Fruit fly (Drosophila melanogaster): Measurements from ENCODE around the gene CG14543.

CG14543 gene

dm6 chr3R:26052150-26052908, 4.1 kb upstream of the CG14543 start, which contains the start of the genes Exo84 and Vps2 (continued):
- TF ChIP-seq CG6854 (GFP tag; optimal IDR thresholded peaks at IDR 0.05) (no peak), NFAT (GFP tag; IDR thresholded peaks at IDR 0.05) (peak; percentile 26; the same call in 1 of the 2 replicates), CG11085 (GFP tag; IDR thresholded peaks at IDR 0.05) (no peak), stc (GFP tag; IDR thresholded peaks at IDR 0.05) (no peak), mirr (GFP tag; optimal IDR thresholded peaks at IDR 0.05) (no peak), CG32767 (GFP tag; IDR thresholded peaks at IDR 0.05) (no peak), fd64A (GFP tag; optimal IDR thresholded peaks at IDR 0.05) (no peak), Mes4 (GFP tag; optimal IDR thresholded peaks at IDR 0.05) (no peak), CG12744 (GFP tag; optimal IDR thresholded peaks at IDR 0.05) (no peak), Ada2b (GFP tag; IDR thresholded peaks at IDR 0.05) (no peak), ind (GFP tag; optimal IDR thresholded peaks at IDR 0.05) (peak; percentile 57), Bgb (GFP tag; IDR thresholded peaks at IDR 0.05; ENCODE audit: partially characterized antibody) (no peak), MBD-R2 (GFP tag; IDR thresholded peaks at IDR 0.05) (peak; percentile 58), CG34376 (GFP tag; optimal IDR thresholded peaks at IDR 0.05) (no peak), Hmx (GFP tag; optimal IDR thresholded peaks at IDR 0.05) (peak; percentile 37), CG4820 (GFP tag; optimal IDR thresholded peaks at IDR 0.05) (peak; percentile 14), CG34422 (GFP tag; IDR thresholded peaks at IDR 0.05) (peak; percentile 66), eyg (GFP tag; optimal IDR thresholded peaks at IDR 0.05) (no peak), abd-A (tag; optimal IDR thresholded peaks at IDR 0.05) (no peak), CG13296 (GFP tag; optimal IDR thresholded peaks at IDR 0.05) (no peak), gro (GFP tag; optimal IDR thresholded peaks at IDR 0.05) (peak; percentile 37), Lpt (GFP tag; optimal IDR thresholded peaks at IDR 0.05) (no peak), Fer1 (GFP tag; optimal IDR thresholded peaks at IDR 0.05) (no peak), Jarid2 (GFP tag; optimal IDR thresholded peaks at IDR 0.05) (no peak), fd3F (GFP tag; optimal IDR thresholded peaks at IDR 0.05) (peak; percentile 29), CG7271 (tag; optimal IDR thresholded peaks at IDR 0.05) (no peak), Nf-YA (GFP tag; IDR thresholded peaks at IDR 0.05) (no peak), CG33557 (GFP tag; optimal IDR thresholded peaks at IDR 0.05) (peak; percentile 20), Antp (GFP tag; optimal IDR thresholded peaks at IDR 0.05) (peak; percentile 16), Hr51 (GFP tag; optimal IDR thresholded peaks at IDR 0.05) (no peak), klu (GFP tag; IDR thresholded peaks at IDR 0.05) (peak; percentile 23; the same call in 1 of the 2 replicates), CG11456 (GFP tag; IDR thresholded peaks at IDR 0.05) (peak; percentile 16; the same call in 1 of the 3 replicates), TFAM (GFP tag; optimal IDR thresholded peaks at IDR 0.05) (no peak), H2.0 (GFP tag; IDR thresholded peaks at IDR 0.05) (0 out of 2 replicates have a peak, but pooled peaks have one; percentile 32), CG12155 (GFP tag; optimal IDR thresholded peaks at IDR 0.05) (peak; percentile 6), vvl (GFP tag; IDR thresholded peaks at IDR 0.05) (peak; percentile 13; the same call in 1 of the 2 replicates), ac (GFP tag; optimal IDR thresholded peaks at IDR 0.05) (no peak), Oaz (GFP tag; IDR thresholded peaks at IDR 0.05) (peak; percentile 22; the same call in 1 of the 2 replicates), Tbp (GFP tag; optimal IDR thresholded peaks at IDR 0.05) (no peak), CG5180 (GFP tag; optimal IDR thresholded peaks at IDR 0.05) (no peak), BtbVII (GFP tag; optimal IDR thresholded peaks at IDR 0.05) (no peak), CG17359 (tag; optimal IDR thresholded peaks at IDR 0.05) (no peak), MTF-1 (GFP tag; optimal IDR thresholded peaks at IDR 0.05; ENCODE audit: borderline replicate concordance) (no peak), Myb (GFP tag; optimal IDR thresholded peaks at IDR 0.05) (no peak), her (GFP tag; optimal IDR thresholded peaks at IDR 0.05) (no peak), so (GFP tag; IDR thresholded peaks at IDR 0.05) (no peak), wor (GFP tag; IDR thresholded peaks at IDR 0.05) (no peak), yki (optimal IDR thresholded peaks at IDR 0.05) (peak; percentile 91), CG6272 (GFP tag; IDR thresholded peaks at IDR 0.05) (0 out of 2 replicates have a peak, but pooled peaks have one; percentile 28), CTCF (GFP tag; optimal IDR thresholded peaks at IDR 0.05) (no peak), Sry-δ (GFP tag; optimal IDR thresholded peaks at IDR 0.05) (peak; percentile 3)
